Worm (Caenorhabditis elegans): ENCODE measurements around the gene erd-2.2.

erd-2.2 gene

ce11 chrIII:5906749-5907148 is at the start of gene erd-2.2:
Gene erd-2.2, plus strand, starts transcription at chrIII:5907049.
- TF ChIP-seq unc-62 (GFP tag; optimal IDR thresholded peaks at IDR 0.05), result no peak

ce11 chrIII:5859008-5859407 is 47.8 kb upstream of the erd-2.2 start, which contains the start of gene dpf-4:
Gene dpf-4, plus strand, starts transcription at chrIII:5859308.
- TF ChIP-seq unc-62 (GFP tag; optimal IDR thresholded peaks at IDR 0.05), result no peak

- TF ChIP-seq unc-62 (GFP tag; optimal IDR thresholded peaks at IDR 0.05), result no peak
These were observed 43.1 kb upstream of the erd-2.2 start, which contains the start of gene dnpp-1 for ce11 chrIII:5863774-5864173. Gene dnpp-1, minus strand, starts transcription at chrIII:5863803.

- no peak for TF ChIP-seq unc-62 (GFP tag; optimal IDR thresholded peaks at IDR 0.05)
These were observed 42.6 kb upstream of the erd-2.2 start, which contains the start of gene rabn-5 for ce11 chrIII:5864270-5864669. Gene rabn-5, plus strand, starts transcription at chrIII:5864553.

ce11 chrIII:5868401-5868800 is 38.4 kb upstream of the erd-2.2 start, which contains the start of gene eng-1:
Gene eng-1, minus strand, starts transcription at chrIII:5868501.
- no peak for TF ChIP-seq unc-62 (GFP tag; optimal IDR thresholded peaks at IDR 0.05)

ce11 chrIII:5869429-5869828 is 37.4 kb upstream of the erd-2.2 start, which contains the start of gene F01F1.15:
Gene F01F1.15, minus strand, starts transcription at chrIII:5869529.
- TF ChIP-seq unc-62 (GFP tag; optimal IDR thresholded peaks at IDR 0.05), result no peak

ce11 chrIII:5871760-5872159 is 35.1 kb upstream of the erd-2.2 start, which contains the start of the genes F01F1.11 and F01F1.3:
Gene F01F1.11, minus strand, starts transcription at chrIII:5871877.
Gene F01F1.3, plus strand, starts transcription at chrIII:5871938.
- no peak for TF ChIP-seq unc-62 (GFP tag; optimal IDR thresholded peaks at IDR 0.05)

- TF ChIP-seq unc-62 (GFP tag; optimal IDR thresholded peaks at IDR 0.05), result no peak
These were observed 34.6 kb upstream of the erd-2.2 start for ce11 chrIII:5872288-5872687.

ce11 chrIII:5874263-5874662 is 32.6 kb upstream of the erd-2.2 start:
- no peak for TF ChIP-seq unc-62 (GFP tag; optimal IDR thresholded peaks at IDR 0.05)

- TF ChIP-seq unc-62 (GFP tag; optimal IDR thresholded peaks at IDR 0.05), result no peak
These were observed 32.0 kb upstream of the erd-2.2 start for ce11 chrIII:5874664-5875417.

- TF ChIP-seq unc-62 (GFP tag; optimal IDR thresholded peaks at IDR 0.05), result no peak
These were observed 31.5 kb upstream of the erd-2.2 start for ce11 chrIII:5875418-5875702.

ce11 chrIII:5875705-5876104 is 31.1 kb upstream of the erd-2.2 start:
- no peak for TF ChIP-seq unc-62 (GFP tag; optimal IDR thresholded peaks at IDR 0.05)

- TF ChIP-seq unc-62 (GFP tag; optimal IDR thresholded peaks at IDR 0.05), result no peak
These were observed 30.6 kb upstream of the erd-2.2 start, which contains the start of gene aldo-2 for ce11 chrIII:5876140-5876675. Gene aldo-2, minus strand, starts transcription at chrIII:5876625.

- no peak for TF ChIP-seq unc-62 (GFP tag; optimal IDR thresholded peaks at IDR 0.05)
These were observed 29.8 kb upstream of the erd-2.2 start for ce11 chrIII:5876867-5877641.

- TF ChIP-seq unc-62 (GFP tag; optimal IDR thresholded peaks at IDR 0.05), result no peak
These were observed 28.6 kb upstream of the erd-2.2 start, which contains the start of the genes mig-21 and F01F1.2 for ce11 chrIII:5878215-5878614. Gene mig-21, minus strand, starts transcription at chrIII:5878380. Gene F01F1.2, plus strand, starts transcription at chrIII:5878554.

- TF ChIP-seq unc-62 (GFP tag; optimal IDR thresholded peaks at IDR 0.05), result no peak
These were observed 27.4 kb upstream of the erd-2.2 start, which contains the start of gene hpo-10 for ce11 chrIII:5879291-5879968. Gene hpo-10, plus strand, starts transcription at chrIII:5879489.

Data from whole organism, dauer.